Fruit fly (Drosophila melanogaster) S2 (cell line): ENCODE results near the gene CG15528.

Experiments
- CG8478 ChIP-seq: fragments of >200 bp; optimal IDR thresholded peaks from 2 replicates; lab custom pipeline; 2018
- CTCF ChIP-seq, 2 experiments: fragments of >200 bp; optimal IDR thresholded peaks; 2 replicates each; lab custom pipeline; 2018

DNA sequence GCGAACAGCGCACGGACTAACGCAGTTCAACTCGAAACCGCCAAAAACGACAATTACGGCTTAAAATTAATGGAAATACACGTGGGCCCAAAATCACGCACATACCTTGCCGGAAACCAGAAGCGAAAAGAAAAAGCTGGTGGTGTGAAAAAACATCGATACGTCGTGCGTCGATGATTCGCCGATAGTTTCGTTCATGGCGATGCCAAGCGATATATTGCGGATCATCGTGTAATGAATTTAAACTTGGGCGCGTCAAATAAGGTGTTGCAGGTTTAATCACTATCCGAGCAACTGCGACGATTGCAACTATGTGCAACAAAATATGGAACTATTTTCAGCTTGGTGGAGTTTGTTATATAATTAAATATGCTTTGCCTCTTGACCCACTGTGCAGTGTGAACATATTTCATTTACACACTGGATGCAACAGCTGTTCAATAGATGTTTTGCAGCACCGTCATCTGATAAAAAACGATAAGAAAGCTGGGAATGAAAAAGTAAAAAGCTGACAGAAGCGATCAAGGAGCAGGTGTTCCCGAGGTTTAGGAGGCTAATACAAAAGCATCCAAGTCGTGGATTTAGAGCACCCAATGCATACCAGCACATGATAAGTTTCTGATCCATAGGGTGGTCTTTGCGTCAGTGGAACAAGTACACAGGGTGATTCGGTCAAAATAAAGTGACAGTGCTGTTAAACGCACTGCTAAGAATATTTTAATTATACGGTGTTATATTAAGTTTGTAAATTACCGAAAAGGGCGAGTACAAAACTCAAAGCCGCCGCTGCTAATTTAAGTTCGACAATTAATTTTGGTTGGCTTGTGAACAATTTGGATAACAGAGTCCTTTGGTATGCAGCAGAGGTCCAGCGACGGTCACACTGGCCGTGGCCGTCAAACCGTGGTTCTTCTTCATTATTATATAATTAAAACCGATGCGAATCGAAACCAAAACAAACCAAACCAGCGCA lies 5.6 kb downstream of the CG15528 start, which contains the start of the genes RpL32 and CG7943:
- peak in 1 of 2 experiments; percentile 41 for TF ChIP-seq CTCF (optimal IDR thresholded peaks at IDR 0.05; lab: Kevin White, UChicago)
- no peak for TF ChIP-seq CG8478 (lab: Kevin White, UChicago)
